Worm (Caenorhabditis elegans): ENCODE data around the gene ncx-9.
A peak's percentile ranks its signal among the peaks of the same experiment; 100 is the strongest.

ncx-9 gene

ce11 chrV:5018810-5019274, 23.8 kb upstream of the ncx-9 start, which contains the start of gene srr-4:
srr-4 (plus strand) TSS chrV:5019224.
- TF ChIP-seq pax-3 (tag; optimal IDR thresholded peaks at IDR 0.05), result no peak
- no peak for TF ChIP-seq nhr-28 (tag; optimal IDR thresholded peaks at IDR 0.05)
- TF ChIP-seq nhr-84 (tag; optimal IDR thresholded peaks at IDR 0.05), result no peak
- TF ChIP-seq ceh-8 (GFP tag; optimal IDR thresholded peaks at IDR 0.05), result no peak
- no peak for TF ChIP-seq mep-1 (tag; optimal IDR thresholded peaks at IDR 0.05)
- TF ChIP-seq lin-13 (GFP tag; optimal IDR thresholded peaks at IDR 0.05), result no peak
- no peak for TF ChIP-seq ztf-4 (tag; optimal IDR thresholded peaks at IDR 0.05)
- no peak for TF ChIP-seq fos-1 (tag; optimal IDR thresholded peaks at IDR 0.05)
- no peak for TF ChIP-seq zag-1 (tag; optimal IDR thresholded peaks at IDR 0.05)
- peak; percentile 13 for TF ChIP-seq fkh-8 (tag; optimal IDR thresholded peaks at IDR 0.05)
- TF ChIP-seq blmp-1 (tag; optimal IDR thresholded peaks at IDR 0.05), result no peak
- TF ChIP-seq ztf-11 (tag; optimal IDR thresholded peaks at IDR 0.05), result no peak
- peak; percentile 79 for TF ChIP-seq skn-1 (tag; optimal IDR thresholded peaks at IDR 0.05)
- no peak for TF ChIP-seq nhr-77 (tag; optimal IDR thresholded peaks at IDR 0.05)
- TF ChIP-seq pqm-1 (tag; optimal IDR thresholded peaks at IDR 0.05), result no peak
- no peak for TF ChIP-seq jun-1 (tag; optimal IDR thresholded peaks at IDR 0.05)
- no peak for TF ChIP-seq nhr-19 (GFP tag; conservative IDR thresholded peaks at IDR 0.05)
- TF ChIP-seq unc-130 (tag; optimal IDR thresholded peaks at IDR 0.05), result no peak
- no peak for TF ChIP-seq hlh-17 (GFP tag; optimal IDR thresholded peaks at IDR 0.05; ENCODE audit: borderline replicate concordance)
- TF ChIP-seq efl-3 (GFP tag; optimal IDR thresholded peaks at IDR 0.05), result no peak
- TF ChIP-seq unc-62 (GFP tag; optimal IDR thresholded peaks at IDR 0.05), result no peak
- no peak for TF ChIP-seq sptf-1 (tag; optimal IDR thresholded peaks at IDR 0.05)
- TF ChIP-seq dpl-1 (GFP tag; optimal IDR thresholded peaks at IDR 0.05), result no peak
- peak; percentile 20 for TF ChIP-seq nhr-71 (tag; optimal IDR thresholded peaks at IDR 0.05)
- no peak for TF ChIP-seq C34B4.2 (tag; optimal IDR thresholded peaks at IDR 0.05)
- no peak for TF ChIP-seq Y116A8C.19 (tag; optimal IDR thresholded peaks at IDR 0.05; ENCODE audit: borderline replicate concordance)

DNA sequence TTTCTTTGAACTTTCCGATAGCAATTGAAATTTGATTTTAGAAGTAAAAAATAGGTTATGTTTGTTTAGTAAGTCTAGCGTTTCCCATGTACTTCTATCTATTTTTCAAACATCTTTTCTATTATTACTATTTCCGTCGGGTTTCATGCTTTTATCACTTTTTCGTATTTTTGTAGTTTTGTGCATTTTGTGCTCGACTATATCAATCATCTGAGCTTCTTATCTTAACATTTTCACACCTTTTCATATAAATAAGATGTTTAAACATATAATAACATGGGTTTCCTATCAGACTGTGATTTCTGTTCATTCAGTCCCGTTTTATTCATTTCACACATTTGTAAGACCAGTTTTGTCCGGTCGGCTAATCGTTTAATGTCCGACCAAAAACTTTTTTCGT, 23.0 kb upstream of the ncx-9 start:
- TF ChIP-seq elt-2 (tag; optimal IDR thresholded peaks at IDR 0.05) (peak; percentile 92), rnt-1 (tag; optimal IDR thresholded peaks at IDR 0.05) (no peak), grh-1 (GFP tag; IDR thresholded peaks at IDR 0.05) (no peak), sup-37 (GFP tag; optimal IDR thresholded peaks at IDR 0.05) (no peak), ama-1 (optimal IDR thresholded peaks at IDR 0.05) (no peak), ceh-82 (tag; optimal IDR thresholded peaks at IDR 0.05) (no peak), ceh-63 (GFP tag; optimal IDR thresholded peaks at IDR 0.05) (no peak), nhr-90 (tag; optimal IDR thresholded peaks at IDR 0.05; ENCODE audit: poor library complexity) (peak; percentile 35), unc-86 (tag; optimal IDR thresholded peaks at IDR 0.05) (no peak), nhr-11 (tag; optimal IDR thresholded peaks at IDR 0.05) (no peak), egl-13 (tag; optimal IDR thresholded peaks at IDR 0.05) (no peak), blmp-1 (tag; optimal IDR thresholded peaks at IDR 0.05) (no peak), C04F5.9 (tag; optimal IDR thresholded peaks at IDR 0.05) (no peak), pax-3 (tag; optimal IDR thresholded peaks at IDR 0.05) (no peak), Y116A8C.19 (tag; optimal IDR thresholded peaks at IDR 0.05; ENCODE audit: borderline replicate concordance) (no peak), ceh-88 (GFP tag; IDR thresholded peaks at IDR 0.05) (no peak), nhr-237 (tag; optimal IDR thresholded peaks at IDR 0.05) (no peak), unc-98 (GFP tag; IDR thresholded peaks at IDR 0.05) (no peak), unc-30 (tag; optimal IDR thresholded peaks at IDR 0.05) (no peak), snpc-4 (tag; optimal IDR thresholded peaks at IDR 0.05) (no peak), C34B4.2 (tag; optimal IDR thresholded peaks at IDR 0.05) (no peak), hpl-2 (GFP tag; optimal IDR thresholded peaks at IDR 0.05) (no peak), nhr-76 (tag; optimal IDR thresholded peaks at IDR 0.05) (no peak), tlp-1 (tag; optimal IDR thresholded peaks at IDR 0.05) (peak; percentile 66), lin-15B (tag; optimal IDR thresholded peaks at IDR 0.05) (no peak), jun-1 (tag; optimal IDR thresholded peaks at IDR 0.05) (peak; percentile 20), nhr-71 (tag; optimal IDR thresholded peaks at IDR 0.05) (peak; percentile 3), C16A3.4 (tag; optimal IDR thresholded peaks at IDR 0.05) (no peak), nhr-20 (tag; optimal IDR thresholded peaks at IDR 0.05) (peak; percentile 10), isw-1 (GFP tag; IDR thresholded peaks at IDR 0.05) (no peak), ztf-11 (tag; optimal IDR thresholded peaks at IDR 0.05) (no peak), xbp-1 (tag; optimal IDR thresholded peaks at IDR 0.05) (no peak), ces-1 (GFP tag; optimal IDR thresholded peaks at IDR 0.05) (no peak), lin-35 (GFP tag; optimal IDR thresholded peaks at IDR 0.05) (peak in 1 of 2 experiments; percentile 13), hlh-17 (GFP tag; optimal IDR thresholded peaks at IDR 0.05; ENCODE audit: borderline replicate concordance) (no peak)

Measured in whole organism, L1 larva.